Fruit fly (Drosophila melanogaster) whole organism, prepupa: ENCODE measurements around the gene Tl.

Experiments
- CG1621 ChIP-seq: fragments of 200-800 bp; sonication (Bioruptor generic); optimal IDR thresholded peaks from 3 replicates; lab custom pipeline; 2018; ENCODE audit warnings: missing biosample characterization, mild to moderate bottlenecking, missing genetic modification characterization
- CG3919 ChIP-seq: fragments of 200-800 bp; sonication (Bioruptor generic); optimal IDR thresholded peaks from 3 replicates; lab custom pipeline; 2016; ENCODE audit warnings: missing biosample characterization, missing genetic modification characterization
- Hr39 ChIP-seq: fragments of 200-800 bp; sonication (Bioruptor generic); optimal IDR thresholded peaks from 2 replicates; lab custom pipeline; 2016; ENCODE audit warnings: missing biosample characterization, missing genetic modification characterization
- Lpt ChIP-seq: fragments of 200-800 bp; sonication (Bioruptor generic); optimal IDR thresholded peaks from 3 replicates; lab custom pipeline; 2016; ENCODE audit warnings: missing biosample characterization, missing genetic modification characterization

DNA sequence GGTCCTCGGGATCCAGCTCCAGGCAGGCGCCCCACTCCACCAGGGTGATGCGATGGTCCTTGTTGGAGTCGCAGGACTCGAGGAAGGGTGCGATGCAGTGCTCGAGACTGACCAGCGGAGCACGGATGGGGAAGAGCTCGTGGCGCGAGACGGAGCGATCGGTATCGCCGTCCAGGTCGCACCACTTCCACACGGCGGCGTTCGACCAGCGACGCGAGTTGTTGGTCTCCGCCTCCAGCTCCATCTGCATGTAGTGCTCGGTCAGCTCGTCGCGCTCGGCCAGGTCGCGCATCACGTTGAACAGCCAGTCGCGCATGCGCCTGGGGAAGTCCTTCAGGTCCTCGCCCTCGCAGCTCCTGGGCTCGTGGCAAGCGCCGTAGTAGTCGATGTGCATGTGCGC lies 70.6 kb downstream of the Tl start:
- TF ChIP-seq CG3919 (GFP tag; lab: Kevin White, UChicago) (no peak), CG1621 (tag; lab: Kevin White, UChicago) (no peak), Lpt (GFP tag; lab: Kevin White, UChicago) (no peak), Hr39 (GFP tag; lab: Kevin White, UChicago) (no peak)
